4 worm cellular contexts compared by ENCODE assay signal in the genomic region with DNA sequence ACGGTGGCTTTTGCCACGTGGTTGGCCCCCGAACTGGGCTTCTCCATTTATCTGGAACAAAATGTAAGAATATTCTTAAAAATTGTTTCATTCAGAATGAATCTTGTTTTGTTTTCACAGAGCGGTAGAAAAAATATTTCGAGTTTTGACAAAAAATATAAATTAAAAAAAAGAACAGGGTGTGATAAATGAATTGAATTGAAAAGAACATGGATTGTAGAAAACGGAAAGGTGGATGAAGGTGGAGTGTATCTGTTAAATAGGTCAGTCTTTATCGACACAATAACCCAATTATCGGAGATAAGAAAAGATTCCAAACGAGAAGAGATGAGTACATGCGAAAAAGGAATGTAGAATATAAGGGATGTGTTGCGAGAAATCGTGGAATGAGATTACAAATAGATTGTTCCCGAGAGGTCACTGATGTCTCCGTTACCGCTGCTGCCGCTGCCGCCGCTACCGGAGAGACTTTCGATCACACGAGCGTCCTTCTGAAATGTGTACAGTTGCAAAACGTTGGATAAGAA.
A peak's percentile ranks its signal among the peaks of the same experiment; 100 is the strongest.
TF ChIP-seq lines count a peak whose summit lies in the region.

A gene (minus strand): TSS at position 51 of the 527 bp plus-strand sequence.

TF ChIP-seq in whole organism, L1 larva, 84 proteins besides CTCF, POLR2A, EP300 and RAD21:
- TF ChIP-seq vab-15 (tag; optimal IDR thresholded peaks at IDR 0.05; lab: Kevin White, UChicago) (no peak), ets-5 (GFP tag; IDR thresholded peaks at IDR 0.05; lab: Robert Waterston, UW) (no peak), Y116A8C.19 (tag; optimal IDR thresholded peaks at IDR 0.05; lab: Kevin White, UChicago; ENCODE audit: borderline replicate concordance) (no peak), unc-130 (tag; optimal IDR thresholded peaks at IDR 0.05; lab: Kevin White, UChicago) (no peak), egl-27 (tag; optimal IDR thresholded peaks at IDR 0.05; lab: Kevin White, UChicago) (no peak), blmp-1 (tag; optimal IDR thresholded peaks at IDR 0.05; lab: Kevin White, UChicago) (peak; percentile 67), nhr-77 (tag; optimal IDR thresholded peaks at IDR 0.05; lab: Kevin White, UChicago) (no peak), lin-39 (tag; optimal IDR thresholded peaks at IDR 0.05; lab: Kevin White, UChicago) (no peak), mef-2 (tag; optimal IDR thresholded peaks at IDR 0.05; lab: Kevin White, UChicago) (no peak), snpc-4 (tag; optimal IDR thresholded peaks at IDR 0.05; lab: Kevin White, UChicago) (no peak), ztf-11 (tag; optimal IDR thresholded peaks at IDR 0.05; lab: Kevin White, UChicago) (no peak), elt-3 (tag; optimal IDR thresholded peaks at IDR 0.05; lab: Kevin White, UChicago) (peak in 1 of 6 experiments; percentile 28), nhr-90 (tag; optimal IDR thresholded peaks at IDR 0.05; lab: Kevin White, UChicago; ENCODE audit: poor library complexity) (no peak), aly-2 (tag; optimal IDR thresholded peaks at IDR 0.05; lab: Kevin White, UChicago) (no peak), F16B12.6 (tag; optimal IDR thresholded peaks at IDR 0.05; lab: Kevin White, UChicago) (no peak), fkh-10 (GFP tag; optimal IDR thresholded peaks at IDR 0.05; lab: Kevin White, UChicago) (no peak), swsn-7 (tag; optimal IDR thresholded peaks at IDR 0.05; lab: Kevin White, UChicago) (no peak)
TF ChIP-seq in whole organism, L1 larva: peak in this region for 2.

TF ChIP-seq in whole organism, L2 larva, 48 proteins besides CTCF, POLR2A, EP300 and RAD21:
- TF ChIP-seq nhr-21 (tag; optimal IDR thresholded peaks at IDR 0.05; lab: Kevin White, UChicago) (peak; percentile 35), lin-39 (tag; optimal IDR thresholded peaks at IDR 0.05; lab: Kevin White, UChicago) (no peak), elt-1 (tag; optimal IDR thresholded peaks at IDR 0.05; lab: Kevin White, UChicago) (peak; percentile 65), sma-9 (GFP tag; optimal IDR thresholded peaks at IDR 0.05; lab: Kevin White, UChicago) (peak; percentile 4), sma-9 (tag; optimal IDR thresholded peaks at IDR 0.05; lab: Kevin White, UChicago) (no peak), ZK546.5 (tag; optimal IDR thresholded peaks at IDR 0.05; lab: Kevin White, UChicago) (no peak), skn-1 (tag; optimal IDR thresholded peaks at IDR 0.05; lab: Kevin White, UChicago) (no peak), C34F6.9 (tag; optimal IDR thresholded peaks at IDR 0.05; lab: Kevin White, UChicago) (no peak)

TF ChIP-seq in whole organism, L3 larva, 47 proteins besides CTCF, POLR2A, EP300 and RAD21:
- TF ChIP-seq nhr-43 (tag; optimal IDR thresholded peaks at IDR 0.05; lab: Kevin White, UChicago; ENCODE audit: poor library complexity, severe bottlenecking) = peak; percentile 26
- TF ChIP-seq ama-1 (optimal IDR thresholded peaks at IDR 0.05; lab: Kevin White, UChicago) = no peak
- TF ChIP-seq nhr-23 (tag; optimal IDR thresholded peaks at IDR 0.05; lab: Kevin White, UChicago) = peak; percentile 98

TF ChIP-seq in whole organism, mixed stage, embryonic, 35 proteins besides CTCF, POLR2A, EP300 and RAD21:
- TF ChIP-seq zip-8 (tag; optimal IDR thresholded peaks at IDR 0.05; lab: Kevin White, UChicago) (no peak), elt-1 (tag; optimal IDR thresholded peaks at IDR 0.05; lab: Kevin White, UChicago; ENCODE audit: borderline replicate concordance, insufficient read depth) (peak; percentile 86), ham-2 (GFP tag; optimal IDR thresholded peaks at IDR 0.05; lab: Kevin White, UChicago) (peak; percentile 18), nhr-28 (tag; optimal IDR thresholded peaks at IDR 0.05; lab: Kevin White, UChicago) (no peak)
